Fruit fly (Drosophila melanogaster) whole organism, embryonic: ENCODE measurements around the gene Rcd2.

Experiments
- Atf3 ChIP-seq: fragments of 200-800 bp; sonication (Bioruptor generic); optimal IDR thresholded peaks from 3 replicates; lab custom pipeline; 2016; ENCODE audit warnings: missing biosample characterization, missing genetic modification characterization
- Bdp1 ChIP-seq: fragments of 200-800 bp; sonication (Bioruptor generic); optimal IDR thresholded peaks from 3 replicates; lab custom pipeline; 2016; ENCODE audit warnings: missing biosample characterization, missing genetic modification characterization
- Bgb ChIP-seq: fragments of 200-800 bp; sonication (Bioruptor generic); IDR thresholded peaks from 2 replicates; pipeline ENCODE4 v1.3.6; 2022; ENCODE audit warnings: missing biosample characterization, missing genetic modification characterization; ENCODE audit not compliant: partially characterized antibody
- CG10147 ChIP-seq: fragments of 200-800 bp; sonication (Bioruptor generic); optimal IDR thresholded peaks from 2 replicates; lab custom pipeline; 2019; ENCODE audit warnings: missing biosample characterization, mild to moderate bottlenecking, missing genetic modification characterization, moderate library complexity
- CG11093 ChIP-seq: fragments of 200-800 bp; sonication (Bioruptor generic); IDR thresholded peaks from 3 replicates; pipeline ENCODE4 v1.3.6; 2022; ENCODE audit warnings: missing biosample characterization, missing genetic modification characterization
- CG11247 ChIP-seq: fragments of 200-800 bp; sonication (Bioruptor generic); IDR thresholded peaks from 2 replicates; pipeline ENCODE4 v1.3.6; 2022; ENCODE audit warnings: missing biosample characterization, missing genetic modification characterization
- CG12299 ChIP-seq: fragments of 200-800 bp; sonication (Bioruptor generic); optimal IDR thresholded peaks from 2 replicates; lab custom pipeline; 2018; ENCODE audit warnings: missing biosample characterization, mild to moderate bottlenecking, missing genetic modification characterization
- CG12391 ChIP-seq: fragments of 200-800 bp; sonication (Bioruptor generic); optimal IDR thresholded peaks from 3 replicates; lab custom pipeline; 2018; ENCODE audit warnings: missing biosample characterization, mild to moderate bottlenecking, missing genetic modification characterization, moderate library complexity
- CG13296 ChIP-seq: fragments of 200-800 bp; sonication (Bioruptor generic); optimal IDR thresholded peaks from 3 replicates; lab custom pipeline; 2018; ENCODE audit warnings: missing biosample characterization, mild to moderate bottlenecking, missing genetic modification characterization
- CG1529 ChIP-seq: fragments of 200-800 bp; sonication (Bioruptor generic); optimal IDR thresholded peaks from 3 replicates; lab custom pipeline; 2018; ENCODE audit warnings: missing biosample characterization, missing genetic modification characterization
- CG15514 ChIP-seq: fragments of 200-800 bp; sonication (Bioruptor generic); optimal IDR thresholded peaks from 3 replicates; lab custom pipeline; 2017; ENCODE audit warnings: missing biosample characterization, missing genetic modification characterization, mild to moderate bottlenecking, moderate library complexity, missing genetic modification reagents
- CG17802 ChIP-seq: fragments of 200-800 bp; sonication (Bioruptor generic); optimal IDR thresholded peaks from 2 replicates; lab custom pipeline; 2018; ENCODE audit warnings: missing biosample characterization, mild to moderate bottlenecking, missing genetic modification characterization, moderate library complexity
- CG18599 ChIP-seq: fragments of 200-800 bp; sonication (Bioruptor generic); optimal IDR thresholded peaks from 3 replicates; lab custom pipeline; 2017; ENCODE audit warnings: missing biosample characterization, missing genetic modification characterization, mild to moderate bottlenecking, moderate library complexity, missing genetic modification reagents
- CG2129 ChIP-seq: fragments of 200-800 bp; sonication (Bioruptor generic); IDR thresholded peaks from 2 replicates; pipeline ENCODE4 v1.3.6; 2022; ENCODE audit warnings: missing biosample characterization, missing genetic modification characterization; ENCODE audit not compliant: partially characterized antibody
- CG2199 ChIP-seq: fragments of 200-800 bp; sonication (Bioruptor generic); IDR thresholded peaks from 3 replicates; pipeline ENCODE4 v1.3.6; 2022; ENCODE audit warnings: missing biosample characterization, missing genetic modification characterization
- CG31224 ChIP-seq: fragments of 200-800 bp; sonication (Bioruptor generic); IDR thresholded peaks from 2 replicates; pipeline ENCODE4 v1.3.6; 2022; ENCODE audit warnings: missing biosample characterization, missing genetic modification characterization
- CG32772 ChIP-seq: fragments of 200-800 bp; sonication (Bioruptor generic); IDR thresholded peaks from 2 replicates; pipeline ENCODE4 v1.3.6; 2022; ENCODE audit warnings: missing biosample characterization, missing genetic modification characterization
- CG3281 ChIP-seq: fragments of 200-800 bp; sonication (Bioruptor generic); optimal IDR thresholded peaks from 3 replicates; lab custom pipeline; 2017; ENCODE audit warnings: missing biosample characterization, mild to moderate bottlenecking, missing genetic modification characterization
- CG4424 ChIP-seq: fragments of 200-800 bp; sonication (Bioruptor generic); optimal IDR thresholded peaks from 3 replicates; lab custom pipeline; 2016; ENCODE audit warnings: missing biosample characterization, missing genetic modification characterization
- CG6683 ChIP-seq: fragments of 200-800 bp; sonication (Bioruptor generic); optimal IDR thresholded peaks from 2 replicates; lab custom pipeline; 2017; ENCODE audit warnings: missing biosample characterization, mild to moderate bottlenecking, missing genetic modification characterization, missing genetic modification reagents
- CG7928 ChIP-seq: fragments of 200-800 bp; sonication (Bioruptor generic); optimal IDR thresholded peaks from 2 replicates; lab custom pipeline; 2017; ENCODE audit warnings: missing biosample characterization, mild to moderate bottlenecking, missing genetic modification characterization
- CG8765 ChIP-seq: fragments of 200-800 bp; sonication (Bioruptor generic); IDR thresholded peaks from 2 replicates; pipeline ENCODE4 v1.3.6; 2022; ENCODE audit warnings: missing biosample characterization, missing genetic modification characterization
- CG9727 ChIP-seq: fragments of 200-800 bp; sonication (Bioruptor generic); optimal IDR thresholded peaks from 3 replicates; lab custom pipeline; 2017; ENCODE audit warnings: missing biosample characterization, mild to moderate bottlenecking, missing genetic modification characterization
- HHEX ChIP-seq: fragments of 200-800 bp; sonication (Bioruptor generic); optimal IDR thresholded peaks from 3 replicates; lab custom pipeline; 2017; ENCODE audit warnings: missing biosample characterization, mild to moderate bottlenecking, missing genetic modification characterization, missing genetic modification reagents
- HLH3B ChIP-seq: fragments of 200-800 bp; sonication (Bioruptor generic); IDR thresholded peaks from 2 replicates; pipeline ENCODE4 v1.3.6; 2022; ENCODE audit warnings: missing biosample characterization, missing genetic modification characterization
- HLH4C ChIP-seq: fragments of 200-800 bp; sonication (Bioruptor generic); IDR thresholded peaks from 3 replicates; pipeline ENCODE4 v1.3.6; 2022; ENCODE audit warnings: missing biosample characterization, missing genetic modification characterization; ENCODE audit not compliant: partially characterized antibody
- HLH54F ChIP-seq: fragments of 200-800 bp; sonication (Bioruptor generic); optimal IDR thresholded peaks from 3 replicates; lab custom pipeline; 2016; ENCODE audit warnings: missing biosample characterization, missing genetic modification characterization
- MESR4 ChIP-seq: fragments of 200-800 bp; sonication (Bioruptor generic); optimal IDR thresholded peaks from 2 replicates; lab custom pipeline; 2018; ENCODE audit warnings: missing biosample characterization, mild to moderate bottlenecking, missing genetic modification characterization, moderate library complexity
- Oaz ChIP-seq: fragments of 200-800 bp; sonication (Bioruptor generic); IDR thresholded peaks from 2 replicates; pipeline ENCODE4 v1.3.6; 2022; ENCODE audit warnings: missing biosample characterization, missing genetic modification characterization
- Ptx1 ChIP-seq: fragments of 200-800 bp; sonication (Bioruptor generic); IDR thresholded peaks from 2 replicates; pipeline ENCODE4 v1.3.6; 2022; ENCODE audit warnings: missing biosample characterization, missing genetic modification characterization
- Spps ChIP-seq: fragments of 200-800 bp; sonication (Bioruptor generic); optimal IDR thresholded peaks from 2 replicates; lab custom pipeline; 2018; ENCODE audit warnings: missing biosample characterization, mild to moderate bottlenecking, missing genetic modification characterization
- abd-A ChIP-seq: fragments of 200-800 bp; sonication (Bioruptor generic); optimal IDR thresholded peaks from 3 replicates; lab custom pipeline; 2019; ENCODE audit warnings: missing biosample characterization, mild to moderate bottlenecking, missing genetic modification characterization, moderate library complexity
- ac ChIP-seq: fragments of 200-800 bp; sonication (Bioruptor generic); optimal IDR thresholded peaks from 3 replicates; lab custom pipeline; 2017; ENCODE audit warnings: missing biosample characterization, mild to moderate bottlenecking, missing genetic modification characterization
- amos ChIP-seq: fragments of 200-800 bp; sonication (Bioruptor generic); IDR thresholded peaks from 2 replicates; pipeline ENCODE4 v1.3.6; 2022; ENCODE audit warnings: missing biosample characterization, missing genetic modification characterization; ENCODE audit not compliant: partially characterized antibody
- br ChIP-seq: fragments of >200 bp; optimal IDR thresholded peaks from 2 replicates; lab custom pipeline; 2017
- crp ChIP-seq, 2 experiments: fragments of 200-800 bp; sonication (Bioruptor generic); optimal IDR thresholded peaks; 2 replicates in 1 of 2; 3 replicates in 1 of 2; lab custom pipeline; 2017; ENCODE audit warnings: missing biosample characterization in 2 of 2, missing genetic modification characterization in 2 of 2, mild to moderate bottlenecking in 1 of 2, moderate library complexity in 1 of 2
- cwo ChIP-seq: fragments of 200-800 bp; sonication (Bioruptor generic); optimal IDR thresholded peaks from 3 replicates; lab custom pipeline; 2017; ENCODE audit warnings: missing biosample characterization, missing genetic modification characterization, mild to moderate bottlenecking, moderate library complexity, missing genetic modification reagents
- dm ChIP-seq: fragments of 200-800 bp; sonication (Bioruptor generic); optimal IDR thresholded peaks from 3 replicates; lab custom pipeline; 2016; ENCODE audit warnings: missing biosample characterization, missing genetic modification characterization
- emc ChIP-seq: fragments of 200-800 bp; sonication (Bioruptor generic); optimal IDR thresholded peaks from 2 replicates; lab custom pipeline; 2016; ENCODE audit warnings: missing biosample characterization, missing genetic modification characterization
- en ChIP-seq: fragments of 200-800 bp; sonication (Bioruptor generic); optimal IDR thresholded peaks from 2 replicates; lab custom pipeline; 2016; ENCODE audit warnings: missing biosample characterization, missing genetic modification characterization
- fu2 ChIP-seq: fragments of 200-800 bp; sonication (Bioruptor generic); optimal IDR thresholded peaks from 2 replicates; lab custom pipeline; 2016; ENCODE audit warnings: missing biosample characterization, missing genetic modification characterization
- gce ChIP-seq: fragments of 200-800 bp; sonication (Bioruptor generic); IDR thresholded peaks from 3 replicates; pipeline ENCODE4 v1.3.6; 2022; ENCODE audit warnings: missing biosample characterization, missing genetic modification characterization
- kni ChIP-seq: fragments of 200-800 bp; sonication (Bioruptor generic); optimal IDR thresholded peaks from 3 replicates; lab custom pipeline; 2017; ENCODE audit warnings: mild to moderate bottlenecking, missing biosample characterization, missing genetic modification reagents, missing genetic modification characterization
- lab ChIP-seq: fragments of 200-800 bp; sonication (Bioruptor generic); optimal IDR thresholded peaks from 3 replicates; lab custom pipeline; 2017; ENCODE audit warnings: missing biosample characterization, missing genetic modification characterization, mild to moderate bottlenecking, moderate library complexity, missing genetic modification reagents
- sim ChIP-seq: fragments of 200-800 bp; sonication (Bioruptor generic); IDR thresholded peaks from 2 replicates; pipeline ENCODE4 v1.3.6; 2022; ENCODE audit warnings: missing biosample characterization, missing genetic modification characterization
- sna ChIP-seq: fragments of 200-800 bp; sonication (Bioruptor generic); IDR thresholded peaks from 2 replicates; pipeline ENCODE4 v1.3.6; 2022; ENCODE audit warnings: missing biosample characterization, missing genetic modification characterization; ENCODE audit not compliant: partially characterized antibody
- tup ChIP-seq: fragments of 200-800 bp; sonication (Bioruptor generic); optimal IDR thresholded peaks from 2 replicates; lab custom pipeline; 2016; ENCODE audit warnings: missing biosample characterization, mild to moderate bottlenecking, missing genetic modification characterization, moderate library complexity
- unpg ChIP-seq: fragments of 200-800 bp; sonication (Bioruptor generic); optimal IDR thresholded peaks from 3 replicates; lab custom pipeline; 2018; ENCODE audit warnings: missing biosample characterization, mild to moderate bottlenecking, missing genetic modification characterization, moderate library complexity
- usp ChIP-seq: fragments of >200 bp; optimal IDR thresholded peaks from 2 replicates; lab custom pipeline; 2017; ENCODE audit warnings: missing biosample characterization, missing genetic modification characterization

The Rcd2 gene

DNA sequence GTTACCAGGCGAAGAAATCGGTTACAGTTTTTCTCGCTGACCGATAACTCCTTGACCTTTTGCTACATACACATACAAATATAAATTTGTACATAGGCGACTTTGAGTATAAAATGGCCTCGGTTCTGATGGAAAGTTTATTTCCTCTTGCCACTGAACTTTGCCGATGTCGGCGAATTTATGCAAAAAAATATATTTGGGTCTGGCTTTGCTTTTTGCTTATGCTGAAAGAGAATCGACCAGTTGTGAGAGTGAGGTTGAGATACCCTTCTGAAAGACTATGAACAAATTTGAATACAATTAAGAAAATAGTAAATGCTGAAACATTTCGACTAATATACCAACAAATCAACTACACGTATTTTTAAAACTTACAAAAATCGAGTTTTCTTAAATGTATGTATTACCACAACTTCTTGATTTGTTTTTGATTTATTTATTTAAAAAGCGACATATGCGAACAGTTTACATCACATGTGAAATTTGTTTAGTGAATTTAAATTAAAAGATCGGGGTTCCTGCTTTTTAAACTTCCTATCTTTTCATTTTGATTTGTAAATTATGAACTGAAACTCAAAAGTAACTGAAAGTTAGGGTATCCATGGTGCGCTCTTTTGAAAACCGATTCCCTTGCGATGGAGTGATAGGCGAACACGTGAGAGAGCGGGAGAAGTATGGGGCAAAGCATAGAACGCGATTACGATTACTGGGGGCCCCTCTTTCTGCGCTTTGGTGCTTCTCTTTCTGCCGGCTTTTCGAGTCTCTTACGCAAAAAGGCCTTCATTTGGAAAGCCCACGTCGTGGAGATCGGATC, 30.9 kb downstream of the Rcd2 start (continued):
- no peak for TF ChIP-seq CG8765
- TF ChIP-seq CG6683 (GFP tag; lab: Kevin White, UChicago) = peak; percentile 69
- peak; percentile 84 for TF ChIP-seq CG12391 (tag; lab: Kevin White, UChicago)
- TF ChIP-seq Spps (tag; lab: Kevin White, UChicago) = peak; percentile 56
- no peak for TF ChIP-seq Oaz (GFP tag; lab: Robert Waterston, UW)
- no peak for TF ChIP-seq usp (GFP tag; lab: Kevin White, UChicago)
- TF ChIP-seq MESR4 = no peak
- TF ChIP-seq cwo (GFP tag; lab: Kevin White, UChicago) = peak; percentile 96
- no peak for TF ChIP-seq CG2199 (GFP tag; lab: Robert Waterston, UW)
- peak; percentile 85 for TF ChIP-seq lab (GFP tag; lab: Kevin White, UChicago)
- TF ChIP-seq CG32772 = no peak
- peak; percentile 60 for TF ChIP-seq CG1529
- TF ChIP-seq CG11247 = no peak
- peak; percentile 89 for TF ChIP-seq CG10147
- no peak for TF ChIP-seq br
- TF ChIP-seq CG13296 = peak; percentile 84
- no peak for TF ChIP-seq sim (GFP tag; lab: Robert Waterston, UW)
- peak in 1 of 2 experiments; percentile 28 for TF ChIP-seq crp (GFP tag; optimal IDR thresholded peaks at IDR 0.05; lab: Kevin White, UChicago)
- TF ChIP-seq HLH3B (GFP tag; lab: Robert Waterston, UW) = no peak
- TF ChIP-seq CG11093 (GFP tag; lab: Robert Waterston, UW) = no peak
- TF ChIP-seq CG31224 (GFP tag; lab: Robert Waterston, UW) = peak; percentile 34; the same call in 1 of the 2 replicates
- no peak for TF ChIP-seq CG2129 (GFP tag; lab: Robert Waterston, UW)
- peak; percentile 90 for TF ChIP-seq CG18599 (GFP tag; lab: Kevin White, UChicago)
- TF ChIP-seq Atf3 (GFP tag; lab: Kevin White, UChicago) = peak; percentile 42
- TF ChIP-seq en (GFP tag; lab: Kevin White, UChicago) = peak; percentile 47
- TF ChIP-seq HLH4C (GFP tag; lab: Robert Waterston, UW) = no peak
- TF ChIP-seq CG3281 (GFP tag; lab: Kevin White, UChicago) = peak; percentile 92
- no peak for TF ChIP-seq ac (GFP tag; lab: Kevin White, UChicago)
- no peak for TF ChIP-seq abd-A (tag; lab: Kevin White, UChicago)
- TF ChIP-seq Bdp1 (GFP tag; lab: Kevin White, UChicago) = peak; percentile 64
- TF ChIP-seq tup (GFP tag; lab: Kevin White, UChicago) = no peak
- peak; percentile 63 for TF ChIP-seq CG12299 (tag; lab: Kevin White, UChicago)
- peak; percentile 56 for TF ChIP-seq CG7928 (GFP tag; lab: Kevin White, UChicago)
- TF ChIP-seq sna (GFP tag; lab: Robert Waterston, UW) = no peak
- TF ChIP-seq unpg (GFP tag; lab: Kevin White, UChicago) = peak; percentile 64
- TF ChIP-seq CG15514 (GFP tag; lab: Kevin White, UChicago) = peak; percentile 37
- TF ChIP-seq CG9727 (GFP tag; lab: Kevin White, UChicago) = peak; percentile 88
- peak; percentile 69 for TF ChIP-seq HHEX
- TF ChIP-seq Ptx1 = peak; percentile 53
- peak; percentile 14 for TF ChIP-seq dm (GFP tag; lab: Kevin White, UChicago)
- peak; percentile 58 for TF ChIP-seq fu2 (GFP tag; lab: Kevin White, UChicago)
- TF ChIP-seq gce (GFP tag; lab: Robert Waterston, UW) = no peak
- TF ChIP-seq Bgb (GFP tag; lab: Robert Waterston, UW) = no peak
- peak; percentile 57 for TF ChIP-seq kni (GFP tag; lab: Kevin White, UChicago)
- peak; percentile 55 for TF ChIP-seq emc (GFP tag; lab: Kevin White, UChicago)
- TF ChIP-seq CG17802 (tag; lab: Kevin White, UChicago) = no peak
- peak; percentile 68 for TF ChIP-seq HLH54F (GFP tag; lab: Kevin White, UChicago)
- peak; percentile 78 for TF ChIP-seq CG4424 (GFP tag; lab: Kevin White, UChicago)
- TF ChIP-seq amos (GFP tag; lab: Robert Waterston, UW) = no peak
